Worm (Caenorhabditis elegans): ENCODE results near the gene C44H4.4.

DNA sequence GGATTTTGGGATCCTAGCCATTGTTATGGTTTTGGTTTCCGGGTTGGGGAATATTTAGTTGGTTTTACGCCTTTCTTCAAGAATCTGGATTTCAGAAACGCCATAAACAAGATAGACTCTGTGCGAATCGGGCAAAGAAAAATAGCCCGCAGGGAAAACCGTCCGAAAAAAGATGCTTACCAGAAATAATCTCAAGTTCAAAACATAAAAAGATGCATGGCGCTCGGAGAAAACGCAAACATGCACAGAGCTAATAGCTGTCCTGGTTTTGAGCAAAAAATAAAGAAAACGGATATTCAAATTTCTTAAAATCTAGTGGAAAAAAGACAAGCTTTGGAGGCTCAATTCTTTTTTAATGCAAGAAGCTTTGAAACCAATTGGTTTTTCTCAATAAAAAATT lies 10.3 kb upstream of the C44H4.4 start, which contains the start of gene C44H4.6:
- no peak for TF ChIP-seq Y95B8A.8 (GFP tag; IDR thresholded peaks at IDR 0.05)
- no peak for TF ChIP-seq sea-2 (GFP tag; IDR thresholded peaks at IDR 0.05)
- TF ChIP-seq Y79H2A.3 (GFP tag; conservative IDR thresholded peaks at IDR 0.05): no peak
- no peak for TF ChIP-seq gei-17 (GFP tag; optimal IDR thresholded peaks at IDR 0.05)
- no peak for TF ChIP-seq snpc-4 (GFP tag; optimal IDR thresholded peaks at IDR 0.05)
- no peak for TF ChIP-seq snpc-4 (tag; optimal IDR thresholded peaks at IDR 0.05)
- TF ChIP-seq zim-3 (tag; optimal IDR thresholded peaks at IDR 0.05): no peak
- TF ChIP-seq mel-28 (tag; optimal IDR thresholded peaks at IDR 0.05; ENCODE audit: borderline replicate concordance): no peak
- TF ChIP-seq ztf-3 (GFP tag; optimal IDR thresholded peaks at IDR 0.05): no peak
- TF ChIP-seq nfya-2 (GFP tag; IDR thresholded peaks at IDR 0.05): no peak
- TF ChIP-seq D2030.7 (GFP tag; IDR thresholded peaks at IDR 0.05): no peak
- no peak for TF ChIP-seq madf-10 (tag; optimal IDR thresholded peaks at IDR 0.05)

All from whole organism, young adult.